Worm (Caenorhabditis elegans) whole organism, early embryonic: ENCODE measurements around the gene R05G6.3.
A peak's percentile ranks its signal among the peaks of the same experiment; 100 is the strongest.
"Not testable (repeated sequence)": the region's sequence is repeated elsewhere in the genome, so short reads cannot be mapped to it uniquely, and the experiment has no call there.

Source experiments
- B0310.2 ChIP-seq: sonication (generic microtip); optimal IDR thresholded peaks from 2 replicates; lab custom pipeline; 2016; ENCODE audit warnings: mild to moderate bottlenecking, missing genetic modification characterization, missing compliant biosample characterization
- F13C5.2 ChIP-seq: sonication (generic microtip); optimal IDR thresholded peaks from 2 replicates; lab custom pipeline; 2017; ENCODE audit warnings: mild to moderate bottlenecking, missing genetic modification characterization, inconsistent platforms, missing compliant biosample characterization
- aly-1 ChIP-seq: sonication (generic microtip); optimal IDR thresholded peaks from 2 replicates; lab custom pipeline; 2016; ENCODE audit warnings: missing genetic modification characterization, missing compliant biosample characterization
- ama-1 ChIP-seq: fragments of 150-350 bp; optimal IDR thresholded peaks from 2 replicates; lab custom pipeline; 2014
- ceh-13 ChIP-seq: fragments of 200-800 bp; sonication (Bioruptor generic); optimal IDR thresholded peaks from 2 replicates; lab custom pipeline; 2018; ENCODE audit warnings: mild to moderate bottlenecking, missing genetic modification characterization, missing compliant biosample characterization
- ceh-36 ChIP-seq: sonication (generic microtip); optimal IDR thresholded peaks from 2 replicates; lab custom pipeline; 2016; ENCODE audit warnings: missing genetic modification characterization, inconsistent platforms, missing compliant biosample characterization
- ets-7 ChIP-seq: sonication (generic microtip); optimal IDR thresholded peaks from 2 replicates; lab custom pipeline; 2016; ENCODE audit warnings: missing genotype, missing genetic modification characterization, missing compliant biosample characterization
- flt-1 ChIP-seq: fragments of 200-800 bp; sonication (Bioruptor generic); IDR thresholded peaks from 2 replicates; pipeline ENCODE4 v1.3.6; 2022; ENCODE audit warnings: missing genetic modification characterization, missing compliant biosample characterization
- hmbx-1 ChIP-seq: sonication (generic microtip); optimal IDR thresholded peaks from 2 replicates; lab custom pipeline; 2016; ENCODE audit warnings: mild to moderate bottlenecking, missing genetic modification characterization, missing compliant biosample characterization
- hmg-4 ChIP-seq: fragments of 200-800 bp; sonication (Bioruptor generic); optimal IDR thresholded peaks from 2 replicates; lab custom pipeline; 2018; ENCODE audit warnings: mild to moderate bottlenecking, missing genetic modification characterization, missing compliant biosample characterization
- hnd-1 ChIP-seq: sonication (generic microtip); optimal IDR thresholded peaks from 2 replicates; lab custom pipeline; 2016; ENCODE audit warnings: missing genetic modification characterization, missing compliant biosample characterization
- pes-1 ChIP-seq: fragments of 200-800 bp; sonication (Bioruptor generic); IDR thresholded peaks from 2 replicates; pipeline ENCODE4 v1.3.6; 2022; ENCODE audit warnings: missing genetic modification reagents, missing genetic modification characterization, missing compliant biosample characterization
- scrt-1 ChIP-seq: fragments of 200-800 bp; sonication (Bioruptor generic); IDR thresholded peaks from 2 replicates; pipeline ENCODE4 v1.3.6; 2022; ENCODE audit warnings: missing genetic modification characterization, missing compliant biosample characterization
- sea-1 ChIP-seq: fragments of 200-800 bp; sonication (Bioruptor generic); conservative IDR thresholded peaks from 2 replicates; pipeline ENCODE4 v1.3.6; 2022; ENCODE audit warnings: missing genetic modification characterization, missing compliant biosample characterization
- tbx-11 ChIP-seq: fragments of 200-800 bp; sonication (Bioruptor generic); IDR thresholded peaks from 2 replicates; pipeline ENCODE4 v1.3.6; 2022; ENCODE audit warnings: missing genetic modification characterization, missing compliant biosample characterization
- tbx-37 ChIP-seq: fragments of 200-800 bp; sonication (Bioruptor generic); conservative IDR thresholded peaks from 2 replicates; pipeline ENCODE4 v1.3.6; 2022; ENCODE audit warnings: missing genetic modification reagents, missing genetic modification characterization, missing compliant biosample characterization
- tra-4 ChIP-seq: sonication (generic microtip); optimal IDR thresholded peaks from 2 replicates; lab custom pipeline; 2017; ENCODE audit warnings: missing genetic modification characterization, missing compliant biosample characterization

The R05G6.3 gene

ce11 chrIV:7552958-7553553 lies 36.7 kb downstream of the R05G6.3 start, which contains the start of gene dif-1:
Gene dif-1, minus strand, starts transcription at chrIV:7553008.
- TF ChIP-seq hmbx-1 (tag; lab: Kevin White, UChicago) = no peak
- TF ChIP-seq scrt-1 (GFP tag; lab: Robert Waterston, UW) = no peak
- no peak for TF ChIP-seq flt-1 (GFP tag; lab: Robert Waterston, UW)
- TF ChIP-seq ama-1 (lab: Kevin White, UChicago) = no peak
- TF ChIP-seq hnd-1 (tag; lab: Kevin White, UChicago) = no peak
- TF ChIP-seq pes-1 (GFP tag; lab: Robert Waterston, UW) = no peak
- no peak for TF ChIP-seq ets-7 (tag; lab: Kevin White, UChicago)
- TF ChIP-seq sea-1 (GFP tag; lab: Robert Waterston, UW) = no peak
- TF ChIP-seq B0310.2 (tag; lab: Kevin White, UChicago) = no peak
- no peak for TF ChIP-seq F13C5.2 (tag; lab: Kevin White, UChicago)

ce11 chrIV:7554351-7554750 lies 38.0 kb downstream of the R05G6.3 start, which contains the start of gene F49E8.6:
Gene F49E8.6, minus strand, starts transcription at chrIV:7554667.
- TF ChIP-seq hmbx-1 (tag; lab: Kevin White, UChicago) (no peak), aly-1 (no peak), ceh-36 (tag; lab: Kevin White, UChicago) (no peak), ets-7 (tag; lab: Kevin White, UChicago) (no peak), sea-1 (GFP tag; lab: Robert Waterston, UW) (no peak), B0310.2 (tag; lab: Kevin White, UChicago) (no peak), hnd-1 (tag; lab: Kevin White, UChicago) (no peak), scrt-1 (GFP tag; lab: Robert Waterston, UW) (no peak), hmg-4 (GFP tag; lab: Kevin White, UChicago) (no peak), tbx-37 (GFP tag; lab: Robert Waterston, UW) (no peak), tra-4 (tag; lab: Kevin White, UChicago) (no peak), flt-1 (GFP tag; lab: Robert Waterston, UW) (no peak), tbx-11 (no peak)

ce11 chrIV:7556265-7556866 lies 40.0 kb downstream of the R05G6.3 start, which contains the start of the genes F49E8.7, F49E8.8 and nprl-2:
Gene F49E8.7, minus strand, starts transcription at chrIV:7556365.
Gene F49E8.8, plus strand, starts transcription at chrIV:7556637.
Gene nprl-2, plus strand, starts transcription at chrIV:7556816.
- TF ChIP-seq ama-1 (lab: Kevin White, UChicago) = no peak
- no peak for TF ChIP-seq tbx-37 (GFP tag; lab: Robert Waterston, UW)
- no peak for TF ChIP-seq sea-1 (GFP tag; lab: Robert Waterston, UW)
- TF ChIP-seq ceh-13 (GFP tag; lab: Kevin White, UChicago) = no peak
- TF ChIP-seq ets-7 (tag; lab: Kevin White, UChicago) = no peak
- TF ChIP-seq flt-1 (GFP tag; lab: Robert Waterston, UW) = no peak
- no peak for TF ChIP-seq tra-4 (tag; lab: Kevin White, UChicago)
- no peak for TF ChIP-seq hmg-4 (GFP tag; lab: Kevin White, UChicago)
- TF ChIP-seq ceh-36 (tag; lab: Kevin White, UChicago) = no peak
- no peak for TF ChIP-seq F13C5.2 (tag; lab: Kevin White, UChicago)
- TF ChIP-seq B0310.2 (tag; lab: Kevin White, UChicago) = no peak
- no peak for TF ChIP-seq pes-1 (GFP tag; lab: Robert Waterston, UW)
- TF ChIP-seq hmbx-1 (tag; lab: Kevin White, UChicago) = no peak

ce11 chrIV:7558653-7559052 lies 42.3 kb downstream of the R05G6.3 start:
- TF ChIP-seq tbx-11 (no peak), hmg-4 (GFP tag; lab: Kevin White, UChicago) (no peak), ceh-36 (tag; lab: Kevin White, UChicago) (no peak), ama-1 (lab: Kevin White, UChicago) (no peak)

- TF ChIP-seq hmbx-1 (tag; lab: Kevin White, UChicago) (no peak), tra-4 (tag; lab: Kevin White, UChicago) (no peak), tbx-37 (GFP tag; lab: Robert Waterston, UW) (no peak), flt-1 (GFP tag; lab: Robert Waterston, UW) (no peak), pes-1 (GFP tag; lab: Robert Waterston, UW) (no peak), ceh-36 (tag; lab: Kevin White, UChicago) (no peak), aly-1 (no peak), F13C5.2 (tag; lab: Kevin White, UChicago) (no peak), hmg-4 (GFP tag; lab: Kevin White, UChicago) (no peak), ama-1 (lab: Kevin White, UChicago) (no peak)
Measured at ce11 chrIV:7559237-7559636, 42.9 kb downstream of the R05G6.3 start.

- TF ChIP-seq scrt-1 (GFP tag; lab: Robert Waterston, UW) (no peak), tbx-37 (GFP tag; lab: Robert Waterston, UW) (0 out of 2 replicates have a peak, but pooled peaks have one; percentile 21)
Measured at ce11 chrIV:7561614-7562142, 45.3 kb downstream of the R05G6.3 start, which contains the start of gene ima-3. Gene ima-3, minus strand, starts transcription at chrIV:7561664.

- TF ChIP-seq tbx-11; ceh-13 (GFP tag; lab: Kevin White, UChicago); hmbx-1 (tag; lab: Kevin White, UChicago): not testable (repeated sequence)
Measured at ce11 chrIV:7563850-7564249, 47.5 kb downstream of the R05G6.3 start, which contains the start of gene F32E10.9. Gene F32E10.9, minus strand, starts transcription at chrIV:7563950.
